Fruit fly (Drosophila melanogaster) whole organism, embryonic: ENCODE data around the gene Nct.

ENCODE experiments used
- Ada2b ChIP-seq: fragments of 200-800 bp; sonication (Bioruptor generic); IDR thresholded peaks from 2 replicates; pipeline ENCODE4 v1.3.6; 2022; ENCODE audit warnings: missing biosample characterization, missing genetic modification characterization
- Atf6 ChIP-seq: fragments of 200-800 bp; sonication (Bioruptor generic); IDR thresholded peaks from 2 replicates; pipeline ENCODE4 v1.3.6; 2022; ENCODE audit warnings: missing biosample characterization, missing genetic modification characterization
- CG12071 ChIP-seq: fragments of 200-800 bp; sonication (Bioruptor generic); optimal IDR thresholded peaks from 3 replicates; lab custom pipeline; 2018; ENCODE audit warnings: missing biosample characterization, mild to moderate bottlenecking, missing genetic modification characterization
- CG1233 ChIP-seq: fragments of 200-800 bp; sonication (Bioruptor generic); optimal IDR thresholded peaks from 4 replicates; lab custom pipeline; 2018; ENCODE audit warnings: missing biosample characterization, mild to moderate bottlenecking, missing genetic modification characterization
- CG12744 ChIP-seq: fragments of 200-800 bp; sonication (Bioruptor generic); optimal IDR thresholded peaks from 2 replicates; lab custom pipeline; 2016; ENCODE audit warnings: missing biosample characterization, missing genetic modification characterization
- CG14441 ChIP-seq: fragments of 200-800 bp; sonication (Bioruptor generic); IDR thresholded peaks from 2 replicates; pipeline ENCODE4 v1.3.6; 2022; ENCODE audit warnings: missing biosample characterization, missing genetic modification characterization
- CG14667 ChIP-seq: fragments of 200-800 bp; sonication (Bioruptor generic); IDR thresholded peaks from 2 replicates; pipeline ENCODE4 v1.3.6; 2022; ENCODE audit warnings: missing biosample characterization, missing genetic modification characterization
- CG16813 ChIP-seq: fragments of 200-800 bp; sonication (Bioruptor generic); IDR thresholded peaks from 3 replicates; pipeline ENCODE4 v1.3.6; 2022; ENCODE audit warnings: missing biosample characterization, missing genetic modification characterization; ENCODE audit not compliant: partially characterized antibody
- CG17186 ChIP-seq: fragments of 200-800 bp; sonication (Bioruptor generic); optimal IDR thresholded peaks from 3 replicates; lab custom pipeline; 2017; ENCODE audit warnings: missing biosample characterization, missing genetic modification reagents, missing genetic modification characterization
- CG30403 ChIP-seq: fragments of 200-800 bp; sonication (Bioruptor generic); optimal IDR thresholded peaks from 3 replicates; lab custom pipeline; 2016; ENCODE audit warnings: missing biosample characterization, missing genetic modification characterization
- CG34224 ChIP-seq: fragments of 200-800 bp; sonication (Bioruptor generic); IDR thresholded peaks from 3 replicates; pipeline ENCODE4 v1.3.6; 2022; ENCODE audit warnings: missing biosample characterization, missing genetic modification characterization; ENCODE audit not compliant: partially characterized antibody
- CG3726 ChIP-seq: fragments of 200-800 bp; sonication (Bioruptor generic); IDR thresholded peaks from 3 replicates; pipeline ENCODE4, ENCODE4 v1.3.6; 2022; ENCODE audit warnings: missing biosample characterization, missing genetic modification characterization
- CG3847 ChIP-seq: fragments of 200-800 bp; sonication (Bioruptor generic); IDR thresholded peaks from 2 replicates; pipeline ENCODE4 v1.3.6; 2022; ENCODE audit warnings: missing biosample characterization, missing genetic modification characterization
- CG42726 ChIP-seq: fragments of 200-800 bp; sonication (Bioruptor generic); IDR thresholded peaks from 2 replicates; pipeline ENCODE4 v1.3.6; 2022; ENCODE audit warnings: missing biosample characterization, missing genetic modification characterization; ENCODE audit not compliant: partially characterized antibody
- CG4282 ChIP-seq: fragments of 200-800 bp; sonication (Bioruptor generic); optimal IDR thresholded peaks from 2 replicates; lab custom pipeline; 2016; ENCODE audit warnings: missing biosample characterization, missing genetic modification characterization
- CG6254 ChIP-seq: fragments of 200-800 bp; sonication (Bioruptor generic); optimal IDR thresholded peaks from 3 replicates; lab custom pipeline; 2017; ENCODE audit warnings: mild to moderate bottlenecking, missing biosample characterization, missing genetic modification reagents, missing genetic modification characterization
- CG6654 ChIP-seq: fragments of 200-800 bp; sonication (Bioruptor generic); optimal IDR thresholded peaks from 2 replicates; lab custom pipeline; 2017; ENCODE audit warnings: missing biosample characterization, mild to moderate bottlenecking, missing genetic modification characterization
- CG6813 ChIP-seq: fragments of 200-800 bp; sonication (Bioruptor generic); optimal IDR thresholded peaks from 2 replicates; lab custom pipeline; 2017; ENCODE audit warnings: missing biosample characterization, missing genetic modification characterization, mild to moderate bottlenecking, moderate library complexity, missing genetic modification reagents
- CG7987 ChIP-seq: fragments of 200-800 bp; sonication (Bioruptor generic); optimal IDR thresholded peaks from 2 replicates; lab custom pipeline; 2018; ENCODE audit warnings: missing biosample characterization, mild to moderate bottlenecking, missing genetic modification characterization, moderate library complexity
- Dbx ChIP-seq: fragments of 200-800 bp; sonication (Bioruptor generic); IDR thresholded peaks from 3 replicates; pipeline ENCODE4 v1.3.6; 2022; ENCODE audit warnings: missing biosample characterization, missing genetic modification characterization
- HLHmδ ChIP-seq: fragments of 200-800 bp; sonication (Bioruptor generic); optimal IDR thresholded peaks from 2 replicates; lab custom pipeline; 2018; ENCODE audit warnings: missing biosample characterization, mild to moderate bottlenecking, missing genetic modification characterization, moderate library complexity
- Hr51 ChIP-seq, 2 experiments: fragments of 200-800 bp; sonication (Bioruptor generic); optimal IDR thresholded peaks; 2 replicates in 1 of 2; 3 replicates in 1 of 2; lab custom pipeline; 2016 to 2018; ENCODE audit warnings: missing biosample characterization in 2 of 2, missing genetic modification characterization in 2 of 2, mild to moderate bottlenecking in 1 of 2, moderate library complexity in 1 of 2
- Max ChIP-seq: fragments of 200-800 bp; sonication (Bioruptor generic); optimal IDR thresholded peaks from 2 replicates; lab custom pipeline; 2016; ENCODE audit warnings: missing biosample characterization, mild to moderate bottlenecking, missing genetic modification characterization
- NC2α ChIP-seq: fragments of 200-800 bp; sonication (Bioruptor generic); optimal IDR thresholded peaks from 2 replicates; lab custom pipeline; 2016; ENCODE audit warnings: missing biosample characterization, missing genetic modification characterization
- Nf-YB ChIP-seq: fragments of 200-800 bp; sonication (Bioruptor generic); optimal IDR thresholded peaks from 3 replicates; lab custom pipeline; 2019; ENCODE audit warnings: missing biosample characterization, mild to moderate bottlenecking, missing genetic modification characterization, moderate library complexity
- NfI ChIP-seq: fragments of 200-800 bp; sonication (Bioruptor generic); optimal IDR thresholded peaks from 3 replicates; lab custom pipeline; 2018; ENCODE audit warnings: missing biosample characterization, mild to moderate bottlenecking, missing genetic modification characterization, moderate library complexity
- amos ChIP-seq: fragments of 200-800 bp; sonication (Bioruptor generic); IDR thresholded peaks from 2 replicates; pipeline ENCODE4 v1.3.6; 2022; ENCODE audit warnings: missing biosample characterization, missing genetic modification characterization; ENCODE audit not compliant: partially characterized antibody
- bab2 ChIP-seq: fragments of 200-800 bp; sonication (Bioruptor generic); optimal IDR thresholded peaks from 2 replicates; lab custom pipeline; 2016; ENCODE audit warnings: missing biosample characterization, missing genetic modification characterization
- bsh ChIP-seq, 2 experiments: fragments of 200-800 bp; sonication (Bioruptor generic); optimal IDR thresholded peaks; 2 replicates each; lab custom pipeline; 2017 to 2018; ENCODE audit warnings: mild to moderate bottlenecking in 2 of 2, missing biosample characterization in 2 of 2, missing genetic modification characterization in 2 of 2, moderate library complexity in 1 of 2
- chinmo ChIP-seq: fragments of 200-800 bp; sonication (Bioruptor generic); IDR thresholded peaks from 4 replicates; pipeline ENCODE4 v1.3.6; 2022; ENCODE audit warnings: missing biosample characterization, missing genetic modification characterization; ENCODE audit not compliant: partially characterized antibody
- dan ChIP-seq: fragments of 200-800 bp; sonication (Bioruptor generic); IDR thresholded peaks from 2 replicates; pipeline ENCODE4 v1.3.6; 2022; ENCODE audit warnings: missing biosample characterization, missing genetic modification characterization
- dmrt11E ChIP-seq: fragments of 200-800 bp; sonication (Bioruptor generic); optimal IDR thresholded peaks from 3 replicates; lab custom pipeline; 2018; ENCODE audit warnings: missing biosample characterization, mild to moderate bottlenecking, missing genetic modification characterization, moderate library complexity
- emc ChIP-seq: fragments of 200-800 bp; sonication (Bioruptor generic); optimal IDR thresholded peaks from 2 replicates; lab custom pipeline; 2016; ENCODE audit warnings: missing biosample characterization, missing genetic modification characterization
- gsb-n ChIP-seq: fragments of 200-800 bp; sonication (Bioruptor generic); optimal IDR thresholded peaks from 3 replicates; lab custom pipeline; 2018; ENCODE audit warnings: missing biosample characterization, mild to moderate bottlenecking, missing genetic modification characterization
- lilli ChIP-seq: fragments of 200-800 bp; sonication (Bioruptor generic); optimal IDR thresholded peaks from 3 replicates; lab custom pipeline; 2016; ENCODE audit warnings: missing biosample characterization, missing genetic modification characterization
- luna ChIP-seq: fragments of 200-800 bp; sonication (Bioruptor generic); optimal IDR thresholded peaks from 2 replicates; lab custom pipeline; 2016; ENCODE audit warnings: missing biosample characterization, missing genetic modification characterization
- nerfin-1 ChIP-seq: fragments of 200-800 bp; sonication (Bioruptor generic); optimal IDR thresholded peaks from 3 replicates; lab custom pipeline; 2019; ENCODE audit warnings: missing biosample characterization, mild to moderate bottlenecking, missing genetic modification characterization, moderate library complexity
- prd ChIP-seq, 3 experiments: fragments of >200 bp in 2 of 3; fragments of 200-800 bp in 1 of 3; sonication (Bioruptor generic) in 1 of 3; optimal IDR thresholded peaks in 2 of 3; IDR thresholded peaks in 1 of 3; 2 replicates in 2 of 3; 3 replicates in 1 of 3; pipeline versions ENCODE4 v1.3.6 to Lab custom; 2017 to 2022; ENCODE audit warnings: missing biosample characterization in 1 of 3, missing genetic modification characterization in 1 of 3
- pum ChIP-seq: fragments of 200-800 bp; sonication (Bioruptor generic); optimal IDR thresholded peaks from 2 replicates; lab custom pipeline; 2016; ENCODE audit warnings: missing biosample characterization, missing genetic modification characterization
- rib ChIP-seq: fragments of 200-800 bp; sonication (Bioruptor generic); IDR thresholded peaks from 2 replicates; pipeline ENCODE4 v1.3.6; 2022; ENCODE audit warnings: missing biosample characterization, missing genetic modification characterization
- sim ChIP-seq: fragments of 200-800 bp; sonication (Bioruptor generic); IDR thresholded peaks from 2 replicates; pipeline ENCODE4 v1.3.6; 2022; ENCODE audit warnings: missing biosample characterization, missing genetic modification characterization
- so ChIP-seq: fragments of 200-800 bp; sonication (Bioruptor generic); IDR thresholded peaks from 3 replicates; pipeline ENCODE4 v1.3.6; 2022; ENCODE audit warnings: missing biosample characterization, missing genetic modification characterization
- stc ChIP-seq: fragments of 200-800 bp; sonication (Bioruptor generic); IDR thresholded peaks from 2 replicates; pipeline ENCODE4 v1.3.6; 2022; ENCODE audit warnings: missing biosample characterization, missing genetic modification characterization
- ttk ChIP-seq: fragments of 200-800 bp; sonication (Bioruptor generic); IDR thresholded peaks from 2 replicates; pipeline ENCODE4 v2.1.2; 2022; ENCODE audit warnings: missing biosample characterization, missing genetic modification characterization
- tx ChIP-seq: fragments of 200-800 bp; sonication (Bioruptor generic); optimal IDR thresholded peaks from 2 replicates; lab custom pipeline; 2016; ENCODE audit warnings: missing biosample characterization, missing genetic modification characterization
- zen ChIP-seq: fragments of 200-800 bp; sonication (Bioruptor generic); optimal IDR thresholded peaks from 3 replicates; lab custom pipeline; 2018; ENCODE audit warnings: missing biosample characterization, mild to moderate bottlenecking, missing genetic modification characterization, moderate library complexity
- zen2 ChIP-seq: fragments of 200-800 bp; sonication (Bioruptor generic); IDR thresholded peaks from 3 replicates; pipeline ENCODE4 v1.3.6; 2022; ENCODE audit warnings: missing biosample characterization, missing genetic modification characterization; ENCODE audit not compliant: partially characterized antibody

The Nct gene

DNA sequence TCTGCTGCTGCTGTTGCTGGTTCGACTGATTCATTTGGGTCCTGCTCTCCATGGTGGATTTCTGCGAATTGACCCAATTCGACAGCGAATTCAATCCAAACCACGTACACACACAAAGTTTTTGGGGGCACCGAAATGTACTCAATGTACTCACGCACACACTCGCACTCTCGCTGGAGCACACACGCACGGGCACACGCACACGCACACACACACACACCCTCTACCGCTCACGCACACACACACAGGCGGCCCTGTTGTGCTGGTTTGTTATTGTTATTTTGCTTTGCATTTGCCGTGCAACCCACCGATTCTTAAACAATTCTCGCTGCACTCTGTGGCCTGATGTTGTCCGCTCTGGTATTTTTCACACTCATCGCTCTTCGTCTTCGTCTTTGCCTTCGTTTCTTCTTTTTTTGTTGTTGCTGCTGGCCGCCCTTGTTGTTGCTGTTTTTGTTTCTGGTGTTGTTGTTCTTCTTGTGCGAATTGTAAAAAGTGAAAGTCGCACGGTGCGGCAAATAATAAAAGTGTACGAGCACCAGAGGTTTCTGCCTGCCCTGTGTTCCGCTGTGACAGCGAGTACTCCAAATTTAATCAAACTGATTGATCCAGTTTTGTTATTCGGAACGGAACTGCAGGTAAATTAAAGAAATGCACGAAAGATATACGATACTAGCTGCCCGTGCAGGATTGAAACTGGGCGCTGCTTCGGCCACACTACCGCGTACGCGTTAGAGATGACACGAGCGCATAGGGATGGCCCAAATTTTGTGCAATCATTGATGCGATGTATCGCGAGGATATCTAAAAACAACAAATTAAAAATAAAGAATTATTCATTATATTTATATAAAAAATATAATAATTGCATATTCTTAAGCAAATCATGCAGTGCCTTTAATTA lies 24.8 kb downstream of the Nct start, which contains the start of gene CG3744 (continued):
- TF ChIP-seq CG12744 (peak; percentile 60), Atf6 (peak; percentile 82), emc (GFP tag; lab: Kevin White, UChicago) (peak; percentile 6), CG7987 (GFP tag; lab: Kevin White, UChicago) (peak; percentile 52), NC2α (GFP tag; lab: Kevin White, UChicago) (peak; percentile 45), pum (peak; percentile 68), Max (peak; percentile 54), HLHmδ (GFP tag; lab: Kevin White, UChicago) (no peak), CG12071 (GFP tag; lab: Kevin White, UChicago) (peak; percentile 69), ttk (GFP tag; lab: Robert Waterston, UW) (peak; percentile 89), prd (optimal IDR thresholded peaks at IDR 0.05; lab: Kevin White, UChicago) (no peak), prd (GFP tag; IDR thresholded peaks at IDR 0.05; lab: Robert Waterston, UW) (peak; percentile 96), CG6813 (peak; percentile 79), so (GFP tag; lab: Robert Waterston, UW) (peak; percentile 94), amos (GFP tag; lab: Robert Waterston, UW) (peak; percentile 94), bab2 (peak; percentile 75), Nf-YB (GFP tag; lab: Kevin White, UChicago) (peak; percentile 74), CG1233 (GFP tag; lab: Kevin White, UChicago) (peak; percentile 91), CG42726 (GFP tag; lab: Robert Waterston, UW) (peak; percentile 92), dan (GFP tag; lab: Robert Waterston, UW) (peak; percentile 34; the same call in 1 of the 2 replicates), lilli (GFP tag; lab: Kevin White, UChicago) (peak; percentile 88), Hr51 (GFP tag; optimal IDR thresholded peaks at IDR 0.05; lab: Kevin White, UChicago) (peak; percentile 79 to 87), tx (GFP tag; lab: Kevin White, UChicago) (peak; percentile 63), CG14667 (GFP tag; lab: Robert Waterston, UW) (peak; percentile 92), CG16813 (GFP tag; lab: Robert Waterston, UW) (peak; percentile 96), nerfin-1 (tag; lab: Kevin White, UChicago) (peak; percentile 80), CG14441 (GFP tag; lab: Robert Waterston, UW) (peak; percentile 94), CG4282 (no peak), CG6254 (GFP tag; lab: Kevin White, UChicago) (peak; percentile 56), rib (peak; percentile 90), zen (tag; lab: Kevin White, UChicago) (peak; percentile 79), CG17186 (GFP tag; lab: Kevin White, UChicago) (peak; percentile 55), zen2 (GFP tag; lab: Robert Waterston, UW) (peak; percentile 93), dmrt11E (tag; lab: Kevin White, UChicago) (peak; percentile 86), CG3847 (GFP tag; lab: Robert Waterston, UW) (peak; percentile 96), Ada2b (GFP tag; lab: Robert Waterston, UW) (peak; percentile 93), stc (peak; percentile 85), luna (GFP tag; lab: Kevin White, UChicago) (peak; percentile 37), gsb-n (tag; lab: Kevin White, UChicago) (peak; percentile 78), NfI (GFP tag; lab: Kevin White, UChicago) (peak; percentile 95), CG6654 (peak; percentile 57), CG34224 (GFP tag; lab: Robert Waterston, UW) (peak; percentile 88), bsh (GFP tag; optimal IDR thresholded peaks at IDR 0.05; lab: Kevin White, UChicago) (peak; percentile 7 to 86), Dbx (GFP tag; lab: Robert Waterston, UW) (peak; percentile 98), sim (GFP tag; lab: Robert Waterston, UW) (peak; percentile 49; the same call in 1 of the 2 replicates), CG3726 (peak; percentile 84), CG30403 (GFP tag; lab: Kevin White, UChicago) (peak; percentile 92), chinmo (GFP tag; lab: Robert Waterston, UW) (peak; percentile 94)
